Fruit fly (Drosophila melanogaster) Kc167 (cell line): ENCODE measurements around the gene CG17361.

Experiments
- Myc ChIP-seq: fragments of >200 bp; optimal IDR thresholded peaks from 2 replicates; lab custom pipeline; 2017; ENCODE audit warnings: missing external identifiers
- Sin3A ChIP-seq: fragments of >200 bp; optimal IDR thresholded peaks from 2 replicates; lab custom pipeline; 2018; ENCODE audit warnings: missing external identifiers
- h ChIP-seq: fragments of >200 bp; optimal IDR thresholded peaks from 3 replicates; lab custom pipeline; 2018; ENCODE audit warnings: missing external identifiers
- insv ChIP-seq: fragments of >200 bp; optimal IDR thresholded peaks from 3 replicates; lab custom pipeline; 2018; ENCODE audit warnings: missing external identifiers
- psq ChIP-seq: fragments of >200 bp; optimal IDR thresholded peaks from 2 replicates; lab custom pipeline; 2017; ENCODE audit warnings: missing external identifiers
- ttk ChIP-seq: sonication (Bioruptor generic); optimal IDR thresholded peaks from 2 replicates; lab custom pipeline; 2017; ENCODE audit warnings: missing external identifiers

The CG17361 gene

dm6 chr3L:13996992-13997391 lies at the start of gene CG17361:
Gene CG17361 (plus strand): TSS chr3L:13997191.
- TF ChIP-seq ttk (lab: Kevin White, UChicago) (no peak), h (lab: Kevin White, UChicago) (no peak), Myc (no peak), Sin3A (lab: Kevin White, UChicago) (no peak), psq (no peak), insv (lab: Kevin White, UChicago) (no peak)

dm6 chr3L:13949440-13950066 lies 47.4 kb upstream of the CG17361 start:
- TF ChIP-seq psq (no peak), h (lab: Kevin White, UChicago) (no peak), Myc (no peak), ttk (lab: Kevin White, UChicago) (no peak), insv (lab: Kevin White, UChicago) (no peak), Sin3A (lab: Kevin White, UChicago) (no peak)

- no peak for TF ChIP-seq Myc
- TF ChIP-seq psq, result no peak
- no peak for TF ChIP-seq ttk (lab: Kevin White, UChicago)
- TF ChIP-seq Sin3A (lab: Kevin White, UChicago), result no peak
- TF ChIP-seq insv (lab: Kevin White, UChicago), result no peak
- no peak for TF ChIP-seq h (lab: Kevin White, UChicago)
These were observed 45.4 kb upstream of the CG17361 start for dm6 chr3L:13951564-13951963.

dm6 chr3L:13952484-13953048 lies 44.4 kb upstream of the CG17361 start:
- TF ChIP-seq insv (lab: Kevin White, UChicago) (no peak), h (lab: Kevin White, UChicago) (no peak), ttk (lab: Kevin White, UChicago) (no peak), Sin3A (lab: Kevin White, UChicago) (no peak), Myc (no peak), psq (no peak)

- TF ChIP-seq h (lab: Kevin White, UChicago) (no peak), Sin3A (lab: Kevin White, UChicago) (no peak), psq (no peak), insv (lab: Kevin White, UChicago) (no peak), ttk (lab: Kevin White, UChicago) (no peak), Myc (no peak)
These were observed 40.3 kb upstream of the CG17361 start for dm6 chr3L:13956667-13957066.

- no peak for TF ChIP-seq psq
- TF ChIP-seq h (lab: Kevin White, UChicago), result no peak
- no peak for TF ChIP-seq ttk (lab: Kevin White, UChicago)
- TF ChIP-seq insv (lab: Kevin White, UChicago), result no peak
- no peak for TF ChIP-seq Sin3A (lab: Kevin White, UChicago)
- TF ChIP-seq Myc, result no peak
These were observed 39.8 kb upstream of the CG17361 start for dm6 chr3L:13957212-13957668.

- TF ChIP-seq insv (lab: Kevin White, UChicago) (no peak), Myc (no peak), psq (no peak), h (lab: Kevin White, UChicago) (no peak), ttk (lab: Kevin White, UChicago) (no peak), Sin3A (lab: Kevin White, UChicago) (no peak)
These were observed 39.2 kb upstream of the CG17361 start for dm6 chr3L:13957789-13958188.

dm6 chr3L:13964635-13965501 lies 32.1 kb upstream of the CG17361 start, which contains the start of the genes Meics, Nxf3 and ssp2:
Gene Meics (minus strand): TSS chr3L:13964702.
Gene Nxf3 (plus strand): TSS chr3L:13965203.
Gene ssp2 (plus strand): TSS chr3L:13965203.
- no peak for TF ChIP-seq Sin3A (lab: Kevin White, UChicago)
- no peak for TF ChIP-seq ttk (lab: Kevin White, UChicago)
- no peak for TF ChIP-seq Myc
- TF ChIP-seq insv (lab: Kevin White, UChicago), result no peak
- no peak for TF ChIP-seq h (lab: Kevin White, UChicago)
- TF ChIP-seq psq, result no peak

dm6 chr3L:13965502-13965843 lies 31.5 kb upstream of the CG17361 start:
- TF ChIP-seq h (lab: Kevin White, UChicago) (no peak), insv (lab: Kevin White, UChicago) (no peak), Myc (no peak), ttk (lab: Kevin White, UChicago) (no peak), Sin3A (lab: Kevin White, UChicago) (no peak)

dm6 chr3L:13973377-13974111 lies 23.4 kb upstream of the CG17361 start, which contains the start of the genes CG13738 and Hsc70-1:
Gene CG13738 (minus strand): TSS chr3L:13973477.
Gene Hsc70-1 (plus strand): TSS chr3L:13974061.
- TF ChIP-seq psq, result no peak
- TF ChIP-seq Myc, result no peak
- TF ChIP-seq ttk (lab: Kevin White, UChicago), result no peak
- TF ChIP-seq insv (lab: Kevin White, UChicago), result no peak
- TF ChIP-seq h (lab: Kevin White, UChicago), result no peak
- no peak for TF ChIP-seq Sin3A (lab: Kevin White, UChicago)

- no peak for TF ChIP-seq ttk (lab: Kevin White, UChicago)
- TF ChIP-seq h (lab: Kevin White, UChicago), result no peak
- TF ChIP-seq Sin3A (lab: Kevin White, UChicago), result no peak
- no peak for TF ChIP-seq psq
- no peak for TF ChIP-seq insv (lab: Kevin White, UChicago)
- TF ChIP-seq Myc, result no peak
These were observed 14.5 kb upstream of the CG17361 start for dm6 chr3L:13982516-13982915.
